Worm (Caenorhabditis elegans) whole organism, early embryonic: Measurements from ENCODE around the gene ZK105.1.

Source experiments
- B0310.2 ChIP-seq: sonication (generic microtip); optimal IDR thresholded peaks from 2 replicates; lab custom pipeline; 2016; ENCODE audit warnings: mild to moderate bottlenecking, missing genetic modification characterization, missing compliant biosample characterization
- F13C5.2 ChIP-seq: sonication (generic microtip); optimal IDR thresholded peaks from 2 replicates; lab custom pipeline; 2017; ENCODE audit warnings: mild to moderate bottlenecking, missing genetic modification characterization, inconsistent platforms, missing compliant biosample characterization
- aly-1 ChIP-seq: sonication (generic microtip); optimal IDR thresholded peaks from 2 replicates; lab custom pipeline; 2016; ENCODE audit warnings: missing genetic modification characterization, missing compliant biosample characterization
- ama-1 ChIP-seq: fragments of 150-350 bp; optimal IDR thresholded peaks from 2 replicates; lab custom pipeline; 2014
- ceh-13 ChIP-seq: fragments of 200-800 bp; sonication (Bioruptor generic); optimal IDR thresholded peaks from 2 replicates; lab custom pipeline; 2018; ENCODE audit warnings: mild to moderate bottlenecking, missing genetic modification characterization, missing compliant biosample characterization
- ceh-36 ChIP-seq: sonication (generic microtip); optimal IDR thresholded peaks from 2 replicates; lab custom pipeline; 2016; ENCODE audit warnings: missing genetic modification characterization, inconsistent platforms, missing compliant biosample characterization
- ets-7 ChIP-seq: sonication (generic microtip); optimal IDR thresholded peaks from 2 replicates; lab custom pipeline; 2016; ENCODE audit warnings: missing genotype, missing genetic modification characterization, missing compliant biosample characterization
- flt-1 ChIP-seq: fragments of 200-800 bp; sonication (Bioruptor generic); IDR thresholded peaks from 2 replicates; pipeline ENCODE4 v1.3.6; 2022; ENCODE audit warnings: missing genetic modification characterization, missing compliant biosample characterization
- hmbx-1 ChIP-seq: sonication (generic microtip); optimal IDR thresholded peaks from 2 replicates; lab custom pipeline; 2016; ENCODE audit warnings: mild to moderate bottlenecking, missing genetic modification characterization, missing compliant biosample characterization
- hmg-4 ChIP-seq: fragments of 200-800 bp; sonication (Bioruptor generic); optimal IDR thresholded peaks from 2 replicates; lab custom pipeline; 2018; ENCODE audit warnings: mild to moderate bottlenecking, missing genetic modification characterization, missing compliant biosample characterization
- hnd-1 ChIP-seq: sonication (generic microtip); optimal IDR thresholded peaks from 2 replicates; lab custom pipeline; 2016; ENCODE audit warnings: missing genetic modification characterization, missing compliant biosample characterization
- pes-1 ChIP-seq: fragments of 200-800 bp; sonication (Bioruptor generic); IDR thresholded peaks from 2 replicates; pipeline ENCODE4 v1.3.6; 2022; ENCODE audit warnings: missing genetic modification reagents, missing genetic modification characterization, missing compliant biosample characterization
- scrt-1 ChIP-seq: fragments of 200-800 bp; sonication (Bioruptor generic); IDR thresholded peaks from 2 replicates; pipeline ENCODE4 v1.3.6; 2022; ENCODE audit warnings: missing genetic modification characterization, missing compliant biosample characterization
- sea-1 ChIP-seq: fragments of 200-800 bp; sonication (Bioruptor generic); conservative IDR thresholded peaks from 2 replicates; pipeline ENCODE4 v1.3.6; 2022; ENCODE audit warnings: missing genetic modification characterization, missing compliant biosample characterization
- tbx-11 ChIP-seq: fragments of 200-800 bp; sonication (Bioruptor generic); IDR thresholded peaks from 2 replicates; pipeline ENCODE4 v1.3.6; 2022; ENCODE audit warnings: missing genetic modification characterization, missing compliant biosample characterization
- tbx-37 ChIP-seq: fragments of 200-800 bp; sonication (Bioruptor generic); conservative IDR thresholded peaks from 2 replicates; pipeline ENCODE4 v1.3.6; 2022; ENCODE audit warnings: missing genetic modification reagents, missing genetic modification characterization, missing compliant biosample characterization
- tra-4 ChIP-seq: sonication (generic microtip); optimal IDR thresholded peaks from 2 replicates; lab custom pipeline; 2017; ENCODE audit warnings: missing genetic modification characterization, missing compliant biosample characterization

Gene ZK105.1

ce11 chrV:7708525-7708924, 5.3 kb upstream of the ZK105.1 start, which contains the start of gene ZK105.11:
ZK105.11 (minus strand) TSS chrV:7708625.
- TF ChIP-seq ama-1: no peak
- no peak for TF ChIP-seq flt-1 (GFP tag; lab: Robert Waterston, UW)
- TF ChIP-seq F13C5.2 (tag; lab: Kevin White, UChicago): no peak
- no peak for TF ChIP-seq sea-1 (GFP tag; lab: Robert Waterston, UW)

DNA sequence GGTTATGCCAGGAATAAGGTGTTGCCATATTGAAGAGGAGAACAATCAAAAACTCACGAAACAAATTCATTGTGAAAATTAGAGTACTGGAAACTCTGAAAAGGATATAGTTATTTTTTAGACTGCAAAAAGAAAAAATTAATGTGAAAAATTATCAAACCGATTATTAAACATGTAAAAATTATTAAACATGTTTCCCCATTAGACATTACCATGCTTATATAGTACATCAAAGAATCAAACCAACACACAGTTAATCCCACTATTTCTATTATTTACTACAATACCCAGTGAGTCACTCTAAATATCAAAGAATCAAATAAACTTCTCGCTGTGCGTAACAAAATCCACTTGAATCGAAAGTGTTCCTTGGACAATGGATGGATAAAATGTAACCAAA, 719 bp upstream of the ZK105.1 start, which contains the start of gene ZK105.13:
Gene ZK105.13, minus strand, starts transcription at position 101 of the 400 bp plus-strand sequence.
- TF ChIP-seq ceh-36 (tag; lab: Kevin White, UChicago) (no peak), scrt-1 (GFP tag; lab: Robert Waterston, UW) (no peak), flt-1 (GFP tag; lab: Robert Waterston, UW) (no peak), B0310.2 (no peak), ama-1 (no peak), hmbx-1 (no peak), tbx-11 (GFP tag; lab: Robert Waterston, UW) (no peak), F13C5.2 (tag; lab: Kevin White, UChicago) (no peak), tra-4 (tag; lab: Kevin White, UChicago) (no peak), aly-1 (tag; lab: Kevin White, UChicago) (no peak), hnd-1 (no peak), ceh-13 (no peak)

DNA sequence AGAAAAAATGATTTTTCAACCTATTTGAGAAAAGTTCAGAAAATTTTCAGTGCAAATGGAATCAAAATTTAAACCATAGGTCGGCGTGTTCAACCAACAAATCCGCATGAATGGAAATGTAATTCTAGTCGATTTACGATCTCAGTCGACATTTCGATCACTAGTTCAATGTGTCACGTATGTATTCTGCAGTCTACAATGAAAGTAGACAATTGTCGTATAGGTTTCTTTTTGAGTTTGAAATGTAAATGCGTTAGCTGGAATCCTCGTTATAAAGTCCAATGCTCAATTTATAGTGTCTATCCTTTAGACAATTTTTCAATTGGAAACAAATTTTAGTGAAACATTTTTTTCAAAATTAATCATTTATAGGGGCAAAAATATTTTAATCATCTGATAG, 2.2 kb downstream of the ZK105.1 start, which contains the start of gene ZK105.12:
Gene ZK105.12, minus strand, starts transcription at position 101 of the 400 bp plus-strand sequence.
- TF ChIP-seq tbx-11 (GFP tag; lab: Robert Waterston, UW) (no peak), hmbx-1 (no peak), pes-1 (GFP tag; lab: Robert Waterston, UW) (no peak), scrt-1 (GFP tag; lab: Robert Waterston, UW) (no peak), hnd-1 (no peak), flt-1 (GFP tag; lab: Robert Waterston, UW) (no peak), hmg-4 (GFP tag; lab: Kevin White, UChicago) (no peak), ceh-13 (no peak), aly-1 (tag; lab: Kevin White, UChicago) (no peak), tbx-37 (GFP tag; lab: Robert Waterston, UW) (no peak)

DNA sequence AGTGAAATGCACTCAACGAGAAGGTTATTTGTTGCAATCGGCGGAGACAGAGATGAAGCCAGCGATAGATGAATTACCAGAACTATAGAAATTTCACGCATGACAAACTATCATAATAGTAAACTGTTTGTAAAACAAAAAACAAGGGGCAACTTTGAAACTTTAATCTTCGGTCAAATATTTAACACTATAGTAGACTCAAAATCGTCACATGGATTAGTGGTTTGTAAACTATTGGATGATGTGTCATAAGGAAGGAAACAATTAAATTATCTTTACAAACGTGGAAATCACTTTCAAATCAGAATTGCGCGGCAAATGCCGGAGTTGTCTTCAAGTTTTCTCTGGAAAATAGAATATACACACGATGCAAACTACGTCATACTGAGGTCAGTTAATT, 3.8 kb downstream of the ZK105.1 start, which contains the start of gene ZK105.5:
Gene ZK105.5, minus strand, starts transcription at position 101 of the 400 bp plus-strand sequence.
- TF ChIP-seq scrt-1 (GFP tag; lab: Robert Waterston, UW): no peak
- TF ChIP-seq tra-4 (tag; lab: Kevin White, UChicago): no peak
- TF ChIP-seq hnd-1: no peak
- no peak for TF ChIP-seq aly-1 (tag; lab: Kevin White, UChicago)
- TF ChIP-seq ets-7 (tag; lab: Kevin White, UChicago): no peak
- no peak for TF ChIP-seq pes-1 (GFP tag; lab: Robert Waterston, UW)
- TF ChIP-seq tbx-11 (GFP tag; lab: Robert Waterston, UW): no peak
- no peak for TF ChIP-seq B0310.2
- TF ChIP-seq tbx-37 (GFP tag; lab: Robert Waterston, UW): no peak
- no peak for TF ChIP-seq ama-1
- no peak for TF ChIP-seq flt-1 (GFP tag; lab: Robert Waterston, UW)
- TF ChIP-seq ceh-13: no peak
- TF ChIP-seq ceh-36 (tag; lab: Kevin White, UChicago): no peak
- no peak for TF ChIP-seq hmg-4 (GFP tag; lab: Kevin White, UChicago)

- TF ChIP-seq sea-1 (GFP tag; lab: Robert Waterston, UW) (no peak), B0310.2 (no peak), F13C5.2 (tag; lab: Kevin White, UChicago) (no peak), hmbx-1 (no peak), aly-1 (tag; lab: Kevin White, UChicago) (no peak), flt-1 (GFP tag; lab: Robert Waterston, UW) (no peak), tbx-11 (GFP tag; lab: Robert Waterston, UW) (no peak), tra-4 (tag; lab: Kevin White, UChicago) (no peak), ceh-13 (no peak)
These were observed 8.2 kb downstream of the ZK105.1 start, which contains the start of gene ZK105.14 for ce11 chrV:7721945-7722344. ZK105.14 (minus strand) TSS chrV:7722045.

ce11 chrV:7723967-7724544, 10.3 kb downstream of the ZK105.1 start, which contains the start of the genes ZK105.6 and ZK105.8:
ZK105.6 (minus strand) TSS chrV:7724067.
ZK105.8 (plus strand) TSS chrV:7724494.
- TF ChIP-seq ama-1 (no peak), scrt-1 (GFP tag; lab: Robert Waterston, UW) (no peak), ceh-36 (tag; lab: Kevin White, UChicago) (no peak), B0310.2 (no peak), tbx-37 (GFP tag; lab: Robert Waterston, UW) (no peak), ceh-13 (no peak), hmbx-1 (no peak), sea-1 (GFP tag; lab: Robert Waterston, UW) (no peak), hnd-1 (no peak), aly-1 (tag; lab: Kevin White, UChicago) (no peak), ets-7 (tag; lab: Kevin White, UChicago) (no peak), pes-1 (GFP tag; lab: Robert Waterston, UW) (no peak), F13C5.2 (tag; lab: Kevin White, UChicago) (no peak), tbx-11 (GFP tag; lab: Robert Waterston, UW) (no peak), flt-1 (GFP tag; lab: Robert Waterston, UW) (no peak), tra-4 (tag; lab: Kevin White, UChicago) (no peak)

DNA sequence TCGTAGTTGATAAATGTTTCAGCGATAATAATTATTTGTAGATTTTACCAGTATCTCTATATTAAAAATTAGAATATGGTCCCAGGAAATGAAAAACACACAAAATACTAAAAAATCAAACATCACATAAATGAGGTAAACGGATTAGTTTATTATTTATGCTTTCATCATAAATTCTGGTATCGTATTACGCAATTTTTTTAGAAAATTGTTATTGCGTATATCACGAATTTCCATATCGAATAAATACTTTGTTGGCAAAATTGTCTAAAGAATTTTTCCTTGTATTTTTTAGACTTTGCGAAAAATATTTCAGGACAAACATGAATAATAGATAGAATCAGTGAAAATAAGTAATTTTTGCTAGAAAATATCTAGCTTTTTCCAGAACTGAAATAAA, 12.4 kb downstream of the ZK105.1 start:
- no peak for TF ChIP-seq flt-1 (GFP tag; lab: Robert Waterston, UW)
- no peak for TF ChIP-seq tra-4 (tag; lab: Kevin White, UChicago)
- no peak for TF ChIP-seq hmg-4 (GFP tag; lab: Kevin White, UChicago)
- no peak for TF ChIP-seq ets-7 (tag; lab: Kevin White, UChicago)
- no peak for TF ChIP-seq tbx-11 (GFP tag; lab: Robert Waterston, UW)
- no peak for TF ChIP-seq F13C5.2 (tag; lab: Kevin White, UChicago)
- no peak for TF ChIP-seq ceh-36 (tag; lab: Kevin White, UChicago)
- no peak for TF ChIP-seq B0310.2
- TF ChIP-seq hnd-1: no peak
- TF ChIP-seq sea-1 (GFP tag; lab: Robert Waterston, UW): no peak
- TF ChIP-seq ceh-13: no peak
- no peak for TF ChIP-seq ama-1
- TF ChIP-seq hmbx-1: no peak
- TF ChIP-seq pes-1 (GFP tag; lab: Robert Waterston, UW): no peak
- TF ChIP-seq tbx-37 (GFP tag; lab: Robert Waterston, UW): no peak
- TF ChIP-seq scrt-1 (GFP tag; lab: Robert Waterston, UW): no peak
- TF ChIP-seq aly-1 (tag; lab: Kevin White, UChicago): no peak
